Worm (Caenorhabditis elegans): ENCODE data around the gene clic-1.

Gene clic-1

ce11 chrV:7733240-7733765 is 1.4 kb downstream of the clic-1 start:
- no peak for TF ChIP-seq nhr-25 (tag; optimal IDR thresholded peaks at IDR 0.05)
- no peak for TF ChIP-seq nhr-10 (tag; optimal IDR thresholded peaks at IDR 0.05)
- TF ChIP-seq nhr-77 (tag; optimal IDR thresholded peaks at IDR 0.05), result no peak
- no peak for TF ChIP-seq mab-5 (tag; optimal IDR thresholded peaks at IDR 0.05)
- peak; percentile 20 for TF ChIP-seq lin-13 (GFP tag; optimal IDR thresholded peaks at IDR 0.05)
- no peak for TF ChIP-seq egl-27 (tag; optimal IDR thresholded peaks at IDR 0.05)
- TF ChIP-seq skn-1 (tag; optimal IDR thresholded peaks at IDR 0.05), result no peak
- TF ChIP-seq ceh-16 (tag; optimal IDR thresholded peaks at IDR 0.05), result peak; percentile 4
- no peak for TF ChIP-seq mbf-1 (tag; optimal IDR thresholded peaks at IDR 0.05)
- no peak for TF ChIP-seq lin-39 (tag; optimal IDR thresholded peaks at IDR 0.05)
- no peak for TF ChIP-seq blmp-1 (tag; optimal IDR thresholded peaks at IDR 0.05; ENCODE audit: insufficient read depth)

DNA sequence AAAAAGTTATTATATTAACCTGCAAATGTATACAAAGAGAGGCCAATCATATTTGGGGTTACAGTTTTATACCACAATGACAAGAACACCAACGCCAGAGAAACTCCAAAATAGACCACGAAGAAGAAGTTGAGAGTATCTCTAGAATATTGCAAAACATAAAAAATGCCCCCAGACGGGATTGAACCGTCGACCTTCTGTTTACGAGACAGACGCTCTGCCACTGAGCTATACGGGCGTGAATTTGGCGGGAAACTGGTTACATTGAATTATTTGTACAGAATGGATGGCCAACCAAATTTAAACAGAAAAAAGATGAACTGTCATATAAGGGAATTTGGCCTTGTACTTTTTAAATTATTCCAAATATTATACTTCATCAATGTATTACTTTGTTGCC is 4.2 kb downstream of the clic-1 start:
- TF ChIP-seq aly-2 (tag; optimal IDR thresholded peaks at IDR 0.05) (no peak), fos-1 (tag; optimal IDR thresholded peaks at IDR 0.05) (peak; percentile 63), C34F6.9 (tag; optimal IDR thresholded peaks at IDR 0.05) (peak; percentile 15), sma-3 (GFP tag; optimal IDR thresholded peaks at IDR 0.05) (peak; percentile 57), ztf-4 (tag; optimal IDR thresholded peaks at IDR 0.05) (peak; percentile 63), unc-39 (tag; optimal IDR thresholded peaks at IDR 0.05) (no peak), ama-1 (optimal IDR thresholded peaks at IDR 0.05) (peak; percentile 61), elt-1 (tag; optimal IDR thresholded peaks at IDR 0.05) (no peak), F13H6.1 (tag; optimal IDR thresholded peaks at IDR 0.05) (peak; percentile 68), lsy-2 (tag; optimal IDR thresholded peaks at IDR 0.05) (peak in 1 of 2 experiments; percentile 52), elt-3 (tag; optimal IDR thresholded peaks at IDR 0.05) (no peak), lin-11 (tag; optimal IDR thresholded peaks at IDR 0.05) (no peak), crh-2 (tag; optimal IDR thresholded peaks at IDR 0.05) (peak; percentile 68), unc-55 (GFP tag; optimal IDR thresholded peaks at IDR 0.05) (peak; percentile 24), sma-9 (GFP tag; optimal IDR thresholded peaks at IDR 0.05) (peak; percentile 42), sma-9 (tag; optimal IDR thresholded peaks at IDR 0.05) (no peak), nhr-6 (tag; optimal IDR thresholded peaks at IDR 0.05) (peak; percentile 20), Y55F3AM.14 (GFP tag; optimal IDR thresholded peaks at IDR 0.05) (peak; percentile 57), gmeb-1 (tag; optimal IDR thresholded peaks at IDR 0.05) (peak; percentile 42), ztf-1 (GFP tag; conservative IDR thresholded peaks at IDR 0.05) (no peak), nhr-25 (tag; optimal IDR thresholded peaks at IDR 0.05) (peak; percentile 46), sem-4 (tag; optimal IDR thresholded peaks at IDR 0.05) (peak; percentile 19), nhr-21 (tag; optimal IDR thresholded peaks at IDR 0.05) (peak; percentile 49), nhr-129 (tag; optimal IDR thresholded peaks at IDR 0.05) (peak; percentile 67), lin-13 (GFP tag; optimal IDR thresholded peaks at IDR 0.05) (peak; percentile 44)

DNA sequence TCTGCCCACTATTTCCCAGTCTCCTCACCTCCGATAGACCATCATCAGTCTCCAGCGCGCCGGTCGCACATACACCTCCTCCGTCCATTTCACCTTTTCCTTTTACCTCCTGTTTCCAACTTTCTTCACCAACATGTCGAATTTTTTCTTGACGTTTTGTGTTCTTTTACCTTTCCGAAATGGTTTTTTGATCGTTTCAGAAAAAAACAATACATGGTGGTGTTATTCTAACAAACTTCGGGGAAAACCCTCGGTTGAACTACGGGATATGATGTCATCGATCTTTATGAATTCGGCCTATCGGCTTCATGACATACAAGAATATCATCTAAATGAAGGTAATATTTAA is 6.1 kb downstream of the clic-1 start, which contains the start of gene Y97E10C.1:
TSS of gene Y97E10C.1 (plus strand) at position 201 of the 349 bp plus-strand sequence.
- no peak for TF ChIP-seq dmd-4 (tag; optimal IDR thresholded peaks at IDR 0.05)
- no peak for TF ChIP-seq peb-1 (tag; optimal IDR thresholded peaks at IDR 0.05)
- TF ChIP-seq snpc-4 (tag; optimal IDR thresholded peaks at IDR 0.05), result no peak
- TF ChIP-seq C34F6.9 (tag; optimal IDR thresholded peaks at IDR 0.05), result no peak
- no peak for TF ChIP-seq fos-1 (tag; optimal IDR thresholded peaks at IDR 0.05)
- TF ChIP-seq unc-62 (GFP tag; optimal IDR thresholded peaks at IDR 0.05), result no peak
- TF ChIP-seq crh-2 (tag; optimal IDR thresholded peaks at IDR 0.05), result no peak
- no peak for TF ChIP-seq aly-2 (tag; optimal IDR thresholded peaks at IDR 0.05)
- TF ChIP-seq lin-13 (GFP tag; optimal IDR thresholded peaks at IDR 0.05), result no peak

ce11 chrV:7728003-7728678 is 6.6 kb downstream of the clic-1 start:
- TF ChIP-seq egl-27 (tag; optimal IDR thresholded peaks at IDR 0.05), result peak; percentile 42
- no peak for TF ChIP-seq dmd-4 (tag; optimal IDR thresholded peaks at IDR 0.05)
- TF ChIP-seq ZK546.5 (tag; optimal IDR thresholded peaks at IDR 0.05), result peak; percentile 8
- TF ChIP-seq mdl-1 (tag; optimal IDR thresholded peaks at IDR 0.05), result peak; percentile 68
- TF ChIP-seq nhr-237 (tag; optimal IDR thresholded peaks at IDR 0.05), result no peak
- TF ChIP-seq gmeb-1 (tag; optimal IDR thresholded peaks at IDR 0.05), result no peak
- no peak for TF ChIP-seq unc-62 (GFP tag; optimal IDR thresholded peaks at IDR 0.05)
- TF ChIP-seq peb-1 (tag; optimal IDR thresholded peaks at IDR 0.05), result no peak
- peak; percentile 71 for TF ChIP-seq lin-13 (GFP tag; optimal IDR thresholded peaks at IDR 0.05)
- TF ChIP-seq lin-39 (tag; optimal IDR thresholded peaks at IDR 0.05), result no peak
- TF ChIP-seq skn-1 (tag; optimal IDR thresholded peaks at IDR 0.05), result no peak
- peak; percentile 50 for TF ChIP-seq sem-4 (tag; optimal IDR thresholded peaks at IDR 0.05)
- no peak for TF ChIP-seq unc-39 (tag; optimal IDR thresholded peaks at IDR 0.05)
- peak; percentile 41 for TF ChIP-seq lin-11 (tag; optimal IDR thresholded peaks at IDR 0.05)
- TF ChIP-seq F13H6.1 (tag; optimal IDR thresholded peaks at IDR 0.05), result peak; percentile 94
- TF ChIP-seq nhr-11 (tag; optimal IDR thresholded peaks at IDR 0.05), result no peak
- peak; percentile 44 for TF ChIP-seq nhr-21 (tag; optimal IDR thresholded peaks at IDR 0.05)
- TF ChIP-seq sma-3 (GFP tag; optimal IDR thresholded peaks at IDR 0.05), result no peak
- TF ChIP-seq Y55F3AM.14 (GFP tag; optimal IDR thresholded peaks at IDR 0.05), result peak; percentile 88
- no peak for TF ChIP-seq ztf-1 (GFP tag; conservative IDR thresholded peaks at IDR 0.05)
- TF ChIP-seq blmp-1 (tag; optimal IDR thresholded peaks at IDR 0.05; ENCODE audit: insufficient read depth), result peak; percentile 85
- no peak for TF ChIP-seq mbf-1 (tag; optimal IDR thresholded peaks at IDR 0.05)
- peak; percentile 52 for TF ChIP-seq nhr-25 (tag; optimal IDR thresholded peaks at IDR 0.05)
- TF ChIP-seq nhr-77 (tag; optimal IDR thresholded peaks at IDR 0.05), result no peak
- TF ChIP-seq sma-9 (GFP tag; optimal IDR thresholded peaks at IDR 0.05), result peak; percentile 89
- TF ChIP-seq sma-9 (tag; optimal IDR thresholded peaks at IDR 0.05), result no peak
- TF ChIP-seq snpc-4 (tag; optimal IDR thresholded peaks at IDR 0.05), result no peak
- TF ChIP-seq nhr-6 (tag; optimal IDR thresholded peaks at IDR 0.05), result no peak
- TF ChIP-seq ceh-82 (tag; optimal IDR thresholded peaks at IDR 0.05), result no peak
- peak; percentile 67 for TF ChIP-seq ztf-4 (tag; optimal IDR thresholded peaks at IDR 0.05)
- TF ChIP-seq mab-5 (tag; optimal IDR thresholded peaks at IDR 0.05), result peak; percentile 77
